Fruit fly (Drosophila melanogaster): ENCODE results near the gene Ugt307A1.
A peak's percentile ranks its signal among the peaks of the same experiment; 100 is the strongest.

Gene Ugt307A1

DNA sequence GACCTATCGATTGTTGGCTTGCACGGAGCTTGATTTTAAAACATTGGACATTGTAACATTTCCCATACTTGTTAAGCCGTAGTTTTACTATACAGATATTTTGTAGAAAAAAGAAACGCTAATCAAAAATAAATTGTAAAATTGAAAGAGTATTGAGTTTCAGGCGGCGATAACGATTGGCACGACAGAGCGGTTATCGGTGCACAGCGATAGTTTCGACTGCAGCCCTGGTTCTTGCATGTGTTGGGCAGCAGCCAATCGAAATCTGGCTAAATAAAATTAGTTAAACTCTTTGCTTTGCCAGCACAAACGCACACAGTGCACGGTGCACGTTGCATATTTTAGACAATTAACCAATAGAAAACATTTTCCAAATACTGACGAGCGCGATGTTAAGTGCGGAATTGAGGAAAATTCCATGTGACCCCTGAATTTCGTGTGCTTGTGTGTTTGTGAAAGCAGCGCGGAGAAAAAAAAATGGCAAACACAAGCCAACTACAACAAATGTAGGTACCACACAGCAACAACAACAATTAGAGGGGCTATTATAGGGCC, 29.9 kb upstream of the Ugt307A1 start, which contains the start of gene milt (continued):
- TF ChIP-seq CkIIα-i1 (GFP tag; IDR thresholded peaks at IDR 0.05) (no peak), MTF-1 (GFP tag; optimal IDR thresholded peaks at IDR 0.05; ENCODE audit: borderline replicate concordance) (no peak), CG15269 (tag; optimal IDR thresholded peaks at IDR 0.05) (no peak), CG6683 (GFP tag; optimal IDR thresholded peaks at IDR 0.05) (no peak), Sox102F (GFP tag; optimal IDR thresholded peaks at IDR 0.05) (no peak), ATbp (GFP tag; optimal IDR thresholded peaks at IDR 0.05) (no peak), aop (GFP tag; IDR thresholded peaks at IDR 0.05) (no peak), Dp (GFP tag; optimal IDR thresholded peaks at IDR 0.05) (peak; percentile 63), disco-r (GFP tag; optimal IDR thresholded peaks at IDR 0.05) (no peak), onecut (GFP tag; IDR thresholded peaks at IDR 0.05) (no peak), knrl (GFP tag; IDR thresholded peaks at IDR 0.05; ENCODE audit: partially characterized antibody) (peak; percentile 81), slp2 (GFP tag; optimal IDR thresholded peaks at IDR 0.05) (no peak), ken (GFP tag; IDR thresholded peaks at IDR 0.05) (no peak), CG34224 (GFP tag; IDR thresholded peaks at IDR 0.05; ENCODE audit: partially characterized antibody) (peak; percentile 79), abd-A (tag; optimal IDR thresholded peaks at IDR 0.05) (no peak), CG13287 (GFP tag; IDR thresholded peaks at IDR 0.05; ENCODE audit: partially characterized antibody) (peak; percentile 84), dmrt99B (tag; optimal IDR thresholded peaks at IDR 0.05) (no peak), Doc2 (GFP tag; IDR thresholded peaks at IDR 0.05) (no peak), CG10147 (GFP tag; optimal IDR thresholded peaks at IDR 0.05) (no peak), CG14050 (GFP tag; IDR thresholded peaks at IDR 0.05) (no peak), CG4617 (GFP tag; optimal IDR thresholded peaks at IDR 0.05; ENCODE audit: borderline replicate concordance) (peak; percentile 78), al (GFP tag; IDR thresholded peaks at IDR 0.05) (no peak), H15 (GFP tag; IDR thresholded peaks at IDR 0.05) (no peak), kni (GFP tag; optimal IDR thresholded peaks at IDR 0.05) (peak; percentile 24), maf-S (GFP tag; optimal IDR thresholded peaks at IDR 0.05) (no peak), CG4282 (GFP tag; optimal IDR thresholded peaks at IDR 0.05) (no peak), CG16813 (GFP tag; IDR thresholded peaks at IDR 0.05; ENCODE audit: partially characterized antibody) (peak; percentile 85), CG1602 (GFP tag; optimal IDR thresholded peaks at IDR 0.05) (no peak), ham (GFP tag; IDR thresholded peaks at IDR 0.05) (no peak), Hr78 (GFP tag; optimal IDR thresholded peaks at IDR 0.05) (no peak), Bteb2 (GFP tag; optimal IDR thresholded peaks at IDR 0.05) (no peak), CG4424 (GFP tag; optimal IDR thresholded peaks at IDR 0.05) (no peak), CG12659 (GFP tag; optimal IDR thresholded peaks at IDR 0.05) (peak; percentile 63), pho (GFP tag; optimal IDR thresholded peaks at IDR 0.05) (no peak), zf30C (GFP tag; optimal IDR thresholded peaks at IDR 0.05) (no peak), dan (GFP tag; IDR thresholded peaks at IDR 0.05) (no peak), Fer3 (tag; optimal IDR thresholded peaks at IDR 0.05) (no peak), CG31441 (GFP tag; IDR thresholded peaks at IDR 0.05) (no peak), gcm2 (GFP tag; optimal IDR thresholded peaks at IDR 0.05) (no peak), CG6272 (GFP tag; IDR thresholded peaks at IDR 0.05) (no peak), ro (GFP tag; IDR thresholded peaks at IDR 0.05) (no peak), CG10431 (GFP tag; optimal IDR thresholded peaks at IDR 0.05) (no peak), Aef1 (GFP tag; IDR thresholded peaks at IDR 0.05) (no peak), dysf (GFP tag; IDR thresholded peaks at IDR 0.05) (no peak), CG32772 (GFP tag; IDR thresholded peaks at IDR 0.05) (no peak), tup (GFP tag; optimal IDR thresholded peaks at IDR 0.05) (no peak), ash1 (GFP tag; optimal IDR thresholded peaks at IDR 0.05) (no peak), CG11723 (GFP tag; optimal IDR thresholded peaks at IDR 0.05) (no peak), peb (GFP tag; IDR thresholded peaks at IDR 0.05) (no peak), Abd-B (GFP tag; optimal IDR thresholded peaks at IDR 0.05) (no peak), Hmx (GFP tag; optimal IDR thresholded peaks at IDR 0.05) (no peak)
